Worm (Caenorhabditis elegans) whole organism, midembryonic: ENCODE data around the gene srx-65.

Experiments used
- cog-1 ChIP-seq: sonication (generic microtip); optimal IDR thresholded peaks from 2 replicates; lab custom pipeline; 2016; ENCODE audit warnings: missing genetic modification characterization, missing compliant biosample characterization
- med-1 ChIP-seq: sonication (generic microtip); optimal IDR thresholded peaks from 2 replicates; lab custom pipeline; 2017; ENCODE audit warnings: missing genetic modification characterization, mild to moderate bottlenecking, missing compliant biosample characterization, antibody characterized with exemption, missing genetic modification reagents; ENCODE audit not compliant: insufficient read depth
- ref-1 ChIP-seq: fragments of 200-800 bp; sonication (Bioruptor generic); conservative IDR thresholded peaks from 2 replicates; pipeline ENCODE4 v1.3.6; 2022; ENCODE audit warnings: missing genetic modification reagents, missing genetic modification characterization, missing compliant biosample characterization
- ztf-23 ChIP-seq: fragments of 200-800 bp; sonication (Bioruptor generic); IDR thresholded peaks from 2 replicates; pipeline ENCODE4 v1.3.6; 2022; ENCODE audit warnings: missing genetic modification reagents, missing genetic modification characterization, missing compliant biosample characterization

DNA sequence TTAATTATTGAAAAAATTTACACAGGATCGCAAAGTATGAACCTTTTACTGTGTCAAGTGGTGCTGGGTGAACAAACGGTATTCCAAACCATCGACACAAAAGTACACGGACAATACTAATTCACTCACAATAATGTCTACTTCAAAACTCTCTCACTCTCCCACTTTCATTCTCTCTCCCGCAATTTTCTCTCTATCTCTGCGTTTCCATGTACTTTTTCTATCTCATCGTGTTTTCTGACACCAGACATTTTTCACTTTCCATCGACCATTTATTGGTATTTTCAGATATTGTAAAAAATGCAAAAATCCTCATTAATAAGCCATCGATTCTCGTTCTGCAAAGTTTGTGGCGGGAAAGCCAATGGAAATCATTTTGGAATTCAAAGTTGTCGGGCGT, 15.9 kb upstream of the srx-65 start, which contains the start of gene nhr-156:
- TF ChIP-seq ztf-23 (GFP tag; lab: Robert Waterston, UW) (no peak), ref-1 (GFP tag; lab: Robert Waterston, UW) (no peak), med-1 (no peak), cog-1 (tag; lab: Kevin White, UChicago) (no peak)
